Worm (Caenorhabditis elegans) whole organism, L4 larva: ENCODE measurements around the gene Y50D4C.5.

ENCODE experiments used
- D1046.2 ChIP-seq: fragments of 200-800 bp; sonication (Bioruptor generic); IDR thresholded peaks from 2 replicates; pipeline ENCODE4 v1.3.6; 2022; ENCODE audit warnings: missing genetic modification characterization, missing compliant biosample characterization
- F10B5.3 ChIP-seq: sonication (generic microtip); optimal IDR thresholded peaks from 2 replicates; lab custom pipeline; 2016; ENCODE audit warnings: mild to moderate bottlenecking, missing genetic modification characterization, missing compliant biosample characterization
- Y48G9A.11 ChIP-seq: fragments of 200-800 bp; sonication (Bioruptor generic); IDR thresholded peaks from 2 replicates; pipeline ENCODE4 v1.3.6; 2022; ENCODE audit warnings: missing genetic modification reagents, missing genetic modification characterization, missing compliant biosample characterization
- Y75B8A.6 ChIP-seq: fragments of 200-800 bp; sonication (Bioruptor generic); IDR thresholded peaks from 2 replicates; pipeline ENCODE4 v1.3.6; 2022; ENCODE audit warnings: missing genetic modification reagents, missing genetic modification characterization, missing compliant biosample characterization
- ZK546.5 ChIP-seq, 2 experiments: sonication (generic microtip); optimal IDR thresholded peaks; 2 replicates each; lab custom pipeline; 2017; ENCODE audit warnings: missing biosample characterization in 2 of 2, missing genetic modification characterization in 2 of 2
- aha-1 ChIP-seq: fragments of 150-350 bp; peaks from one replicate; lab custom pipeline; 2014; ENCODE audit warnings: missing biosample characterization, missing genetic modification characterization
- ceh-62 ChIP-seq: sonication (generic microtip); optimal IDR thresholded peaks from 2 replicates; lab custom pipeline; 2017; ENCODE audit warnings: missing biosample characterization, missing genetic modification characterization
- ceh-82 ChIP-seq: sonication (generic microtip); optimal IDR thresholded peaks from 2 replicates; lab custom pipeline; 2017; ENCODE audit warnings: missing biosample characterization, missing genetic modification characterization
- cey-2 ChIP-seq: sonication (generic microtip); optimal IDR thresholded peaks from 3 replicates; lab custom pipeline; 2017; ENCODE audit warnings: missing genetic modification characterization, mild to moderate bottlenecking, missing compliant biosample characterization, antibody characterized with exemption, borderline replicate concordance; ENCODE audit not compliant: insufficient read depth
- ctbp-1 ChIP-seq: fragments of 200-800 bp; sonication (Bioruptor generic); IDR thresholded peaks from 2 replicates; pipeline ENCODE4 v1.3.6; 2022; ENCODE audit warnings: missing genetic modification reagents, missing genetic modification characterization, missing compliant biosample characterization
- daf-16 ChIP-seq, 3 experiments: sonication (generic microtip); optimal IDR thresholded peaks; 2 replicates each; lab custom pipeline; 2016 to 2017; ENCODE audit warnings: missing genetic modification characterization in 3 of 3, missing genetic modification reagents in 3 of 3, mild to moderate bottlenecking in 2 of 3, missing compliant biosample characterization in 2 of 3, missing biosample characterization in 1 of 3, moderate library complexity in 1 of 3
- daf-19 ChIP-seq: fragments of 200-800 bp; sonication (Bioruptor generic); conservative IDR thresholded peaks from 2 replicates; pipeline ENCODE4 v1.3.6; 2022; ENCODE audit warnings: missing genetic modification characterization, missing compliant biosample characterization
- dmd-6 ChIP-seq: fragments of 200-800 bp; sonication (Bioruptor generic); IDR thresholded peaks from 2 replicates; pipeline ENCODE4 v1.3.6; 2022; ENCODE audit warnings: missing genetic modification reagents, missing genetic modification characterization, missing compliant biosample characterization
- dpl-1 ChIP-seq: fragments of 150-350 bp; optimal IDR thresholded peaks from 2 replicates; lab custom pipeline; 2014; ENCODE audit warnings: missing biosample characterization, missing genetic modification reagents, missing genetic modification characterization
- hif-1 ChIP-seq, 2 experiments: sonication (generic microtip); optimal IDR thresholded peaks; 2 replicates each; lab custom pipeline; 2016 to 2017; ENCODE audit warnings: missing compliant biosample characterization in 2 of 2, missing genetic modification characterization in 2 of 2, missing genetic modification reagents in 2 of 2, missing genotype in 2 of 2, mild to moderate bottlenecking in 1 of 2
- hlh-30 ChIP-seq: sonication (generic microtip); optimal IDR thresholded peaks from 2 replicates; lab custom pipeline; 2017; ENCODE audit warnings: antibody characterized with exemption, mild to moderate bottlenecking, missing genetic modification characterization, missing compliant biosample characterization; ENCODE audit not compliant: insufficient read depth
- hmg-1.1 ChIP-seq: fragments of 200-800 bp; sonication (Bioruptor generic); IDR thresholded peaks from 2 replicates; pipeline ENCODE4 v1.3.6; 2022; ENCODE audit warnings: missing genetic modification reagents, missing genetic modification characterization, missing compliant biosample characterization
- lim-7 ChIP-seq: fragments of 200-800 bp; sonication (Bioruptor generic); IDR thresholded peaks from 2 replicates; pipeline ENCODE4 v1.3.6; 2022; ENCODE audit warnings: missing genetic modification characterization, missing compliant biosample characterization
- lin-1 ChIP-seq: fragments of 200-800 bp; sonication (Bioruptor generic); IDR thresholded peaks from 2 replicates; pipeline ENCODE4 v1.3.6; 2022; ENCODE audit warnings: missing genetic modification reagents, missing genetic modification characterization, missing compliant biosample characterization
- lin-13 ChIP-seq: fragments of 150-350 bp; optimal IDR thresholded peaks from 2 replicates; lab custom pipeline; 2014; ENCODE audit warnings: missing biosample characterization, missing genetic modification reagents, missing genetic modification characterization
- lin-15B ChIP-seq: fragments of 150-350 bp; sonication (generic microtip); optimal IDR thresholded peaks from 3 replicates; lab custom pipeline; 2014; ENCODE audit warnings: missing biosample characterization, missing genetic modification characterization
- lin-39 ChIP-seq: fragments of 150-350 bp; optimal IDR thresholded peaks from 2 replicates; lab custom pipeline; 2014; ENCODE audit warnings: missing biosample characterization, missing genetic modification reagents, missing genetic modification characterization
- lir-3 ChIP-seq: sonication (generic microtip); optimal IDR thresholded peaks from 2 replicates; lab custom pipeline; 2016; ENCODE audit warnings: mild to moderate bottlenecking, missing genetic modification characterization, missing compliant biosample characterization
- lsy-2 ChIP-seq, 2 experiments: fragments of 150-350 bp in 1 of 2; sonication (generic microtip) in 1 of 2; optimal IDR thresholded peaks; 2 replicates each; lab custom pipeline; 2014 to 2017; ENCODE audit warnings: missing biosample characterization in 2 of 2, missing genetic modification characterization in 2 of 2
- madf-5 ChIP-seq, 2 experiments: fragments of 200-800 bp; sonication (Bioruptor generic); IDR thresholded peaks; 2 replicates each; pipeline ENCODE4 v1.3.6; 2022; ENCODE audit warnings: missing compliant biosample characterization in 2 of 2, missing genetic modification characterization in 2 of 2
- mep-1 ChIP-seq: fragments of 150-350 bp; sonication (generic microtip); optimal IDR thresholded peaks from 3 replicates; lab custom pipeline; 2014; ENCODE audit warnings: missing biosample characterization, missing genetic modification characterization
- mxl-3 ChIP-seq: fragments of 200-800 bp; sonication (Bioruptor generic); optimal IDR thresholded peaks from 2 replicates; lab custom pipeline; 2018; ENCODE audit warnings: mild to moderate bottlenecking, missing genetic modification characterization, missing compliant biosample characterization
- nhr-102 ChIP-seq: sonication (generic microtip); optimal IDR thresholded peaks from 2 replicates; lab custom pipeline; 2016; ENCODE audit warnings: mild to moderate bottlenecking, missing genetic modification characterization, moderate library complexity, missing compliant biosample characterization
- nhr-237 ChIP-seq: sonication (generic microtip); optimal IDR thresholded peaks from 2 replicates; lab custom pipeline; 2017; ENCODE audit warnings: missing biosample characterization, missing genetic modification characterization
- nhr-25 ChIP-seq: sonication (generic microtip); optimal IDR thresholded peaks from 2 replicates; lab custom pipeline; 2017; ENCODE audit warnings: missing genetic modification characterization, mild to moderate bottlenecking, missing compliant biosample characterization, antibody characterized with exemption, moderate library complexity, borderline replicate concordance; ENCODE audit not compliant: insufficient read depth
- nhr-28 ChIP-seq: fragments of 150-350 bp; optimal IDR thresholded peaks from 2 replicates; lab custom pipeline; 2014; ENCODE audit warnings: missing biosample characterization, missing genetic modification characterization
- nhr-41 ChIP-seq: fragments of 200-800 bp; sonication (Bioruptor generic); IDR thresholded peaks from 2 replicates; pipeline ENCODE4 v1.3.6; 2022; ENCODE audit warnings: missing genetic modification reagents, missing genetic modification characterization, missing compliant biosample characterization
- pqm-1 ChIP-seq: sonication (generic microtip); optimal IDR thresholded peaks from 2 replicates; lab custom pipeline; 2017; ENCODE audit warnings: missing biosample characterization, missing genetic modification characterization
- set-16 ChIP-seq: fragments of 200-800 bp; sonication (Bioruptor generic); IDR thresholded peaks from 2 replicates; pipeline ENCODE4 v1.3.6; 2022; ENCODE audit warnings: missing genetic modification reagents, missing genetic modification characterization, missing compliant biosample characterization
- skn-1 ChIP-seq: fragments of 150-350 bp; optimal IDR thresholded peaks from 2 replicates; lab custom pipeline; 2014; ENCODE audit warnings: missing biosample characterization, missing genetic modification characterization
- snpc-1.2 ChIP-seq: fragments of 200-800 bp; sonication (Bioruptor generic); IDR thresholded peaks from 2 replicates; pipeline ENCODE4 v1.3.6; 2022; ENCODE audit warnings: missing genetic modification reagents, missing genetic modification characterization, missing compliant biosample characterization
- spr-3 ChIP-seq: fragments of 200-800 bp; sonication (Bioruptor generic); optimal IDR thresholded peaks from 2 replicates; lab custom pipeline; 2018; ENCODE audit warnings: mild to moderate bottlenecking, missing genetic modification characterization, missing compliant biosample characterization
- tag-97 ChIP-seq: fragments of 200-800 bp; sonication (Bioruptor generic); IDR thresholded peaks from 2 replicates; pipeline ENCODE4 v1.3.6; 2022; ENCODE audit warnings: missing genetic modification characterization, missing compliant biosample characterization
- tra-1 ChIP-seq: fragments of 200-800 bp; sonication (Bioruptor generic); IDR thresholded peaks from 2 replicates; pipeline ENCODE4 v1.3.6; 2022; ENCODE audit warnings: missing genetic modification reagents, missing genetic modification characterization, missing compliant biosample characterization
- unc-130 ChIP-seq: sonication (generic microtip); optimal IDR thresholded peaks from 2 replicates; lab custom pipeline; 2016; ENCODE audit warnings: missing genetic modification reagents, missing genetic modification characterization, missing compliant biosample characterization
- zag-1 ChIP-seq: fragments of 150-350 bp; optimal IDR thresholded peaks from 2 replicates; lab custom pipeline; 2014; ENCODE audit warnings: missing biosample characterization, missing genetic modification characterization
- zfp-2 ChIP-seq: sonication (generic microtip); optimal IDR thresholded peaks from 2 replicates; lab custom pipeline; 2016; ENCODE audit warnings: mild to moderate bottlenecking, missing genetic modification characterization, missing compliant biosample characterization
- zip-2 ChIP-seq: fragments of 150-350 bp; optimal IDR thresholded peaks from 2 replicates; lab custom pipeline; 2014; ENCODE audit warnings: missing biosample characterization, missing genetic modification characterization

Y50D4C.5 gene

ce11 chrV:979698-980097, 23.8 kb downstream of the Y50D4C.5 start (continued):
- TF ChIP-seq hmg-1.1 (peak; percentile 51; the same call in 1 of the 2 replicates), nhr-41 (GFP tag; lab: Robert Waterston, UW) (no peak)
- TF ChIP-seq, all 104 proteins: peak for 15

ce11 chrV:978617-979016, 24.9 kb downstream of the Y50D4C.5 start:
- TF ChIP-seq ceh-62 (tag; lab: Kevin White, UChicago) (no peak), aha-1 (tag; lab: Kevin White, UChicago) (peak; percentile 89)
- TF ChIP-seq, all 104 proteins: peak for 1

ce11 chrV:977853-978252, 25.7 kb downstream of the Y50D4C.5 start:
- TF ChIP-seq ZK546.5 (tag; optimal IDR thresholded peaks at IDR 0.05; lab: Kevin White, UChicago) (no peak), D1046.2 (GFP tag; lab: Robert Waterston, UW) (no peak), hlh-30 (no peak), lin-15B (no peak)
- TF ChIP-seq, all 104 proteins: peak for 0

ce11 chrV:976498-977063, 27.0 kb downstream of the Y50D4C.5 start:
- no peak for TF ChIP-seq Y75B8A.6 (GFP tag; lab: Robert Waterston, UW)
- TF ChIP-seq aha-1 (tag; lab: Kevin White, UChicago) = peak; percentile 74
- no peak for TF ChIP-seq mep-1 (tag; lab: Kevin White, UChicago)
- TF ChIP-seq nhr-41 (GFP tag; lab: Robert Waterston, UW) = no peak
- no peak for TF ChIP-seq dpl-1
- TF ChIP-seq zfp-2 (tag; lab: Kevin White, UChicago) = no peak
- no peak for TF ChIP-seq F10B5.3 (tag; lab: Kevin White, UChicago)
- TF ChIP-seq set-16 (GFP tag; lab: Robert Waterston, UW) = no peak
- no peak for TF ChIP-seq lin-1 (GFP tag; lab: Robert Waterston, UW)
- peak; percentile 65 for TF ChIP-seq pqm-1 (tag; lab: Kevin White, UChicago)
- no peak for TF ChIP-seq dmd-6 (GFP tag; lab: Robert Waterston, UW)
- TF ChIP-seq daf-19 (GFP tag; lab: Robert Waterston, UW) = no peak
- peak; percentile 58 for TF ChIP-seq nhr-28 (tag; lab: Kevin White, UChicago)
- TF ChIP-seq hif-1 (tag; optimal IDR thresholded peaks at IDR 0.05; lab: Kevin White, UChicago) = no peak
- no peak for TF ChIP-seq madf-5 (GFP tag; IDR thresholded peaks at IDR 0.05; lab: Robert Waterston, UW)
- no peak for TF ChIP-seq spr-3 (GFP tag; lab: Kevin White, UChicago)
- TF ChIP-seq snpc-1.2 (GFP tag; lab: Robert Waterston, UW) = no peak
- TF ChIP-seq mxl-3 (GFP tag; lab: Kevin White, UChicago) = no peak
- no peak for TF ChIP-seq cey-2
- no peak for TF ChIP-seq unc-130 (GFP tag; lab: Kevin White, UChicago)
- no peak for TF ChIP-seq tag-97 (GFP tag; lab: Robert Waterston, UW)
- no peak for TF ChIP-seq lin-13 (GFP tag; lab: Kevin White, UChicago)
- TF ChIP-seq lin-39 = no peak
- no peak for TF ChIP-seq ZK546.5 (tag; optimal IDR thresholded peaks at IDR 0.05; lab: Kevin White, UChicago)
- TF ChIP-seq nhr-102 (tag; lab: Kevin White, UChicago) = no peak
- TF ChIP-seq daf-16 (GFP tag; optimal IDR thresholded peaks at IDR 0.05; lab: Kevin White, UChicago) = no peak
- TF ChIP-seq daf-16 (tag; optimal IDR thresholded peaks at IDR 0.05; lab: Kevin White, UChicago) = peak; percentile 10
- no peak for TF ChIP-seq nhr-237 (tag; lab: Kevin White, UChicago)

ce11 chrV:975184-975583, 28.4 kb downstream of the Y50D4C.5 start:
- TF ChIP-seq nhr-25 (tag; lab: Kevin White, UChicago) (no peak), lir-3 (no peak), dmd-6 (GFP tag; lab: Robert Waterston, UW) (no peak), skn-1 (no peak), tra-1 (no peak), lim-7 (no peak), nhr-237 (tag; lab: Kevin White, UChicago) (no peak), daf-16 (GFP tag; optimal IDR thresholded peaks at IDR 0.05; lab: Kevin White, UChicago) (no peak), daf-16 (tag; optimal IDR thresholded peaks at IDR 0.05; lab: Kevin White, UChicago) (peak; percentile 38), ctbp-1 (GFP tag; lab: Robert Waterston, UW) (0 out of 2 replicates have a peak, but pooled peaks have one; percentile 35), zag-1 (no peak), lsy-2 (tag; optimal IDR thresholded peaks at IDR 0.05; lab: Kevin White, UChicago) (peak; percentile 34 to 50), tag-97 (GFP tag; lab: Robert Waterston, UW) (no peak), ceh-82 (no peak), Y48G9A.11 (GFP tag; lab: Robert Waterston, UW) (no peak), zip-2 (tag; lab: Kevin White, UChicago) (no peak), snpc-1.2 (GFP tag; lab: Robert Waterston, UW) (no peak)
